Worm (Caenorhabditis elegans) whole organism, late embryonic: ENCODE data around the gene ram-2.

Experiments
- C38D4.7 ChIP-seq: fragments of 200-800 bp; sonication (Bioruptor generic); optimal IDR thresholded peaks from 2 replicates; lab custom pipeline; 2018; ENCODE audit warnings: mild to moderate bottlenecking, missing genetic modification characterization, moderate library complexity, missing compliant biosample characterization
- hlh-6 ChIP-seq: sonication (generic microtip); optimal IDR thresholded peaks from 2 replicates; lab custom pipeline; 2016; ENCODE audit warnings: missing genotype, missing genetic modification characterization, missing compliant biosample characterization
- pha-4 ChIP-seq: fragments of 150-350 bp; optimal IDR thresholded peaks from 2 replicates; lab custom pipeline; 2018; ENCODE audit warnings: missing biosample characterization, missing genetic modification reagents, missing genetic modification characterization
- pqm-1 ChIP-seq: sonication (generic microtip); optimal IDR thresholded peaks from 2 replicates; lab custom pipeline; 2016; ENCODE audit warnings: missing genetic modification characterization, missing compliant biosample characterization

ce11 chrII:11004381-11004780, 12.3 kb downstream of the ram-2 start:
- TF ChIP-seq pqm-1: no peak
- no peak for TF ChIP-seq hlh-6 (tag; lab: Kevin White, UChicago)
- no peak for TF ChIP-seq pha-4 (tag; lab: Kevin White, UChicago)
- TF ChIP-seq C38D4.7 (GFP tag; lab: Kevin White, UChicago): no peak
